Worm (Caenorhabditis elegans): ENCODE data around the gene sel-11.

Gene sel-11

DNA sequence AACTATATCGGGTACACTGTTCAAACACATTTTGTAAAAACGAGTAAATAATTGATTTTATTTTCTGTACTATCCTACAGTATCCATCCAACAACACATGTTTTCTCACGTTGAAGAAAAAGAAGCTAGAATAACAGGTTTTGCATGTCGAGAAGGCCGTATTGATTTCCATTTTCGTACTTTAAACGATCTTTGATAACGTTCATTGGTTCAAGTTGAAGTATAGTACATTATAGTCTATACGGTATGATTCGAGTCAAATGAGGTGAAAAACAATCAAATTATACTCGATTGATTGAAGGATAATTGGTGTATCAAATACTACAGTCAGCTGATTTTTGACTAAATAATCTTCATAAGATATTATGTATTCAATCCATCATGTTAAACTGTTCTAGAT lies 33.4 kb downstream of the sel-11 start:
- TF ChIP-seq unc-39 (tag; optimal IDR thresholded peaks at IDR 0.05) (no peak), nfya-1 (tag; optimal IDR thresholded peaks at IDR 0.05; ENCODE audit: insufficient read depth) (peak; percentile 36), nhr-43 (tag; optimal IDR thresholded peaks at IDR 0.05; ENCODE audit: poor library complexity, severe bottlenecking) (peak; percentile 55), nhr-25 (tag; optimal IDR thresholded peaks at IDR 0.05) (peak; percentile 50), mdl-1 (tag; optimal IDR thresholded peaks at IDR 0.05) (peak; percentile 2), lin-15B (tag; optimal IDR thresholded peaks at IDR 0.05) (no peak)

DNA sequence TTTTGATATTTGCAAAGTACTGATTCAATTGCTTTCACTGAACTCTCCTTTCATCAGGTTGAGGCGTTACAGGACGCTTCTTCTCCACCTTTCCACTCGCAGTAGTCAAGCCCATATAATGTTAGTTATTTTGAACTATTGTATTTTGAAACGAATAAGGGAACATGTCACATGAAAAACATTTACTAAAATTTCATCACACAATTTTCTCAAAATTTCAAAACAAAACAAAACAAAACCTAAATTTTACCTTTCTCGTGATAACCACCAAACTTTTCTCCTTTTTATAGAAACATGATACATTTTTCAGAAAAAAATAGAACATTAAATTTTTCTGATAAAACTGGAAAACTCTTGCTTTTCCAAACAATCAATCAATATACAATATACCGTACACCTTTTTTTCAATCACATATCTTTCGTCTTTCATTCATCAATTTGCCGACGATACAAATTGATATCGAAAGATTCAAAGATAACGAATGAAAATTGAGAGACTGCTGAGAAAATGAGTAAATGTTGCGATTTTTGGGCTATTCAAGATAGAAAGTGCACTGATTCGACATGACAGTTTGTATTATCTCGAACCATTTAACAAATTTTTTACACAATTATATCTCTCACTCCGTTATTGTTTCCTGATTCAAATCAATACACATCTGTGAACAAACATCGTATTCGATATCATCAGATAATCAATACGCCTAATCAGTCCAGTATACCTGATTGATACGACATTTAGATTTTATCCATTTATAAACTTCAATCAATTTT lies 34.1 kb downstream of the sel-11 start:
- TF ChIP-seq nhr-43 (tag; optimal IDR thresholded peaks at IDR 0.05; ENCODE audit: poor library complexity, severe bottlenecking) (peak; percentile 75), nhr-25 (tag; optimal IDR thresholded peaks at IDR 0.05) (peak; percentile 39), eor-1 (tag; optimal IDR thresholded peaks at IDR 0.05) (no peak), nhr-76 (tag; optimal IDR thresholded peaks at IDR 0.05) (peak; percentile 62), elt-3 (tag; optimal IDR thresholded peaks at IDR 0.05) (peak in 2 of 3 experiments; percentile 76 to 86), ceh-16 (tag; optimal IDR thresholded peaks at IDR 0.05) (no peak), tbx-2 (tag; optimal IDR thresholded peaks at IDR 0.05) (peak; percentile 46), elt-2 (tag; optimal IDR thresholded peaks at IDR 0.05) (peak; percentile 40), fkh-10 (GFP tag; optimal IDR thresholded peaks at IDR 0.05) (no peak), ztf-11 (tag; optimal IDR thresholded peaks at IDR 0.05) (no peak), lin-39 (tag; optimal IDR thresholded peaks at IDR 0.05) (no peak), ceh-28 (tag; optimal IDR thresholded peaks at IDR 0.05) (peak; percentile 68), nhr-23 (tag; optimal IDR thresholded peaks at IDR 0.05) (peak; percentile 74)

DNA sequence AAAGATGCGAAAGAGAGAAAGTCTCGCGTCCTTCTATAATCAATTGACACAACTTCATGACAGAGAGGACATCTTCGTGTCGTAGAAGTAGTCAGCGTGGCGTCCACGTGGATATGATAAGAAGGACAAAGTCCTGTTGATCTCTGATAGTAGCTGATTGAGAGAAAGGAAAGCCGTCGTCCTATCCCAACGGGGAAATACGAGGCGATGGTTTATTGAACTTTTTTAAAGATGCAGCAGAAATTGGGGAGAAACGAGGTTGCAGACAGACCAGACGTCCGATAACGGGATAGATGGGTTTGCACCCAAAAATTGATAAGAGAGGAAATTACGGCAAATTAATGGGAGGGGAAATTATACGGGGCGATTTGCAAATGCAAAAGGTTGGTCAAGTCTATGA lies 35.4 kb downstream of the sel-11 start:
- no peak for TF ChIP-seq fos-1 (tag; optimal IDR thresholded peaks at IDR 0.05)
- TF ChIP-seq eor-1 (tag; optimal IDR thresholded peaks at IDR 0.05): no peak
- TF ChIP-seq nhr-76 (tag; optimal IDR thresholded peaks at IDR 0.05): no peak
- TF ChIP-seq lin-15B (tag; optimal IDR thresholded peaks at IDR 0.05): no peak
- TF ChIP-seq unc-62 (GFP tag; optimal IDR thresholded peaks at IDR 0.05): peak; percentile 23
- TF ChIP-seq ceh-28 (tag; optimal IDR thresholded peaks at IDR 0.05): peak; percentile 41
- no peak for TF ChIP-seq fkh-10 (GFP tag; optimal IDR thresholded peaks at IDR 0.05)
- no peak for TF ChIP-seq ceh-9 (tag; optimal IDR thresholded peaks at IDR 0.05)
- TF ChIP-seq lin-39 (tag; optimal IDR thresholded peaks at IDR 0.05): no peak
- TF ChIP-seq elt-1 (tag; optimal IDR thresholded peaks at IDR 0.05): no peak
- TF ChIP-seq nhr-25 (tag; optimal IDR thresholded peaks at IDR 0.05): peak; percentile 96
- peak; percentile 98 for TF ChIP-seq nhr-23 (tag; optimal IDR thresholded peaks at IDR 0.05)
- TF ChIP-seq fkh-2 (tag; optimal IDR thresholded peaks at IDR 0.05): no peak
- no peak for TF ChIP-seq aly-2 (tag; optimal IDR thresholded peaks at IDR 0.05)
- TF ChIP-seq mdl-1 (tag; optimal IDR thresholded peaks at IDR 0.05): peak; percentile 76
- TF ChIP-seq ceh-16 (tag; optimal IDR thresholded peaks at IDR 0.05): no peak
- no peak for TF ChIP-seq ztf-4 (tag; optimal IDR thresholded peaks at IDR 0.05)
- peak; percentile 86 for TF ChIP-seq tbx-2 (tag; optimal IDR thresholded peaks at IDR 0.05)
- TF ChIP-seq egl-27 (tag; optimal IDR thresholded peaks at IDR 0.05): peak; percentile 90
- peak; percentile 32 for TF ChIP-seq elt-2 (tag; optimal IDR thresholded peaks at IDR 0.05)
- TF ChIP-seq ztf-11 (tag; optimal IDR thresholded peaks at IDR 0.05): no peak
- TF ChIP-seq nhr-28 (tag; optimal IDR thresholded peaks at IDR 0.05): no peak
- TF ChIP-seq nhr-43 (tag; optimal IDR thresholded peaks at IDR 0.05; ENCODE audit: poor library complexity, severe bottlenecking): peak; percentile 99
- TF ChIP-seq nhr-11 (tag; optimal IDR thresholded peaks at IDR 0.05): no peak
- no peak for TF ChIP-seq ama-1 (optimal IDR thresholded peaks at IDR 0.05)
- no peak for TF ChIP-seq ceh-82 (tag; optimal IDR thresholded peaks at IDR 0.05)
- peak; percentile 60 for TF ChIP-seq mml-1 (tag; optimal IDR thresholded peaks at IDR 0.05)
- TF ChIP-seq skn-1 (tag; optimal IDR thresholded peaks at IDR 0.05): no peak
- TF ChIP-seq nhr-12 (tag; optimal IDR thresholded peaks at IDR 0.05): no peak
- TF ChIP-seq jun-1 (tag; optimal IDR thresholded peaks at IDR 0.05): peak; percentile 46
- no peak for TF ChIP-seq unc-39 (tag; optimal IDR thresholded peaks at IDR 0.05)
- no peak for TF ChIP-seq pha-4 (tag; optimal IDR thresholded peaks at IDR 0.05)
- no peak for TF ChIP-seq snpc-4 (tag; optimal IDR thresholded peaks at IDR 0.05)
- TF ChIP-seq nhr-67 (tag; optimal IDR thresholded peaks at IDR 0.05): no peak
- no peak for TF ChIP-seq pqm-1 (tag; optimal IDR thresholded peaks at IDR 0.05)
- TF ChIP-seq R02D3.7 (tag; optimal IDR thresholded peaks at IDR 0.05): peak; percentile 69
- no peak for TF ChIP-seq sea-2 (GFP tag; optimal IDR thresholded peaks at IDR 0.05)
- TF ChIP-seq elt-3 (tag; optimal IDR thresholded peaks at IDR 0.05): peak; percentile 81 to 94 (median 89)
- TF ChIP-seq egl-5 (tag; optimal IDR thresholded peaks at IDR 0.05): no peak
- no peak for TF ChIP-seq ZK546.5 (tag; optimal IDR thresholded peaks at IDR 0.05)
- no peak for TF ChIP-seq nhr-77 (tag; optimal IDR thresholded peaks at IDR 0.05)
- no peak for TF ChIP-seq hmg-11 (tag; optimal IDR thresholded peaks at IDR 0.05)
- TF ChIP-seq zag-1 (tag; optimal IDR thresholded peaks at IDR 0.05): no peak
- TF ChIP-seq daf-12 (tag; optimal IDR thresholded peaks at IDR 0.05): no peak
- peak; percentile 65 for TF ChIP-seq lsy-12 (tag; optimal IDR thresholded peaks at IDR 0.05)
